Fruit fly (Drosophila melanogaster) whole organism, embryonic: Measurements from ENCODE around the gene CG5892.

ENCODE experiments used
- Blimp-1 ChIP-seq: fragments of 200-800 bp; sonication (Bioruptor generic); optimal IDR thresholded peaks from 3 replicates; lab custom pipeline; 2018; ENCODE audit warnings: missing biosample characterization, missing genetic modification characterization, mild to moderate bottlenecking, moderate library complexity, missing genetic modification reagents
- CG10147 ChIP-seq: fragments of 200-800 bp; sonication (Bioruptor generic); optimal IDR thresholded peaks from 2 replicates; lab custom pipeline; 2019; ENCODE audit warnings: missing biosample characterization, mild to moderate bottlenecking, missing genetic modification characterization, moderate library complexity
- CG10366 ChIP-seq: fragments of 200-800 bp; sonication (Bioruptor generic); IDR thresholded peaks from 2 replicates; pipeline ENCODE4 v1.3.6; 2022; ENCODE audit warnings: missing biosample characterization, missing genetic modification characterization
- CG10462 ChIP-seq: fragments of 200-800 bp; sonication (Bioruptor generic); optimal IDR thresholded peaks from 2 replicates; lab custom pipeline; 2016; ENCODE audit warnings: missing biosample characterization, missing genetic modification characterization
- CG11695 ChIP-seq: fragments of 200-800 bp; sonication (Bioruptor generic); IDR thresholded peaks from 3 replicates; pipeline ENCODE4 v1.3.6; 2022; ENCODE audit warnings: missing biosample characterization, missing genetic modification characterization
- CG12219 ChIP-seq: fragments of 200-800 bp; sonication (Bioruptor generic); optimal IDR thresholded peaks from 3 replicates; lab custom pipeline; 2018; ENCODE audit warnings: missing biosample characterization, mild to moderate bottlenecking, missing genetic modification characterization
- CG13287 ChIP-seq: fragments of 200-800 bp; sonication (Bioruptor generic); IDR thresholded peaks from 2 replicates; pipeline ENCODE4 v1.3.6; 2022; ENCODE audit warnings: missing biosample characterization, missing genetic modification characterization; ENCODE audit not compliant: partially characterized antibody
- CG13894 ChIP-seq: fragments of 200-800 bp; sonication (Bioruptor generic); optimal IDR thresholded peaks from 3 replicates; lab custom pipeline; 2018; ENCODE audit warnings: missing biosample characterization, mild to moderate bottlenecking, missing genetic modification characterization, moderate library complexity
- CG15696 ChIP-seq: fragments of 200-800 bp; sonication (Bioruptor generic); optimal IDR thresholded peaks from 2 replicates; lab custom pipeline; 2019; ENCODE audit warnings: missing biosample characterization, mild to moderate bottlenecking, missing genetic modification characterization, moderate library complexity
- CG18619 ChIP-seq: fragments of 200-800 bp; sonication (Bioruptor generic); optimal IDR thresholded peaks from 3 replicates; lab custom pipeline; 2017; ENCODE audit warnings: missing biosample characterization, mild to moderate bottlenecking, missing genetic modification characterization
- CG3163 ChIP-seq: fragments of 200-800 bp; sonication (Bioruptor generic); optimal IDR thresholded peaks from 3 replicates; lab custom pipeline; 2016; ENCODE audit warnings: missing biosample characterization, missing genetic modification characterization
- CG3838 ChIP-seq: fragments of 200-800 bp; sonication (Bioruptor generic); optimal IDR thresholded peaks from 3 replicates; lab custom pipeline; 2016; ENCODE audit warnings: missing biosample characterization, missing genetic modification characterization
- CG6683 ChIP-seq: fragments of 200-800 bp; sonication (Bioruptor generic); optimal IDR thresholded peaks from 2 replicates; lab custom pipeline; 2017; ENCODE audit warnings: missing biosample characterization, mild to moderate bottlenecking, missing genetic modification characterization, missing genetic modification reagents
- CG7839 ChIP-seq: fragments of 200-800 bp; sonication (Bioruptor generic); optimal IDR thresholded peaks from 3 replicates; lab custom pipeline; 2018; ENCODE audit warnings: missing biosample characterization, mild to moderate bottlenecking, missing genetic modification characterization, moderate library complexity
- CG8281 ChIP-seq: fragments of 200-800 bp; sonication (Bioruptor generic); optimal IDR thresholded peaks from 2 replicates; lab custom pipeline; 2018; ENCODE audit warnings: missing biosample characterization, mild to moderate bottlenecking, missing genetic modification characterization, moderate library complexity
- CG9215 ChIP-seq: fragments of 200-800 bp; sonication (Bioruptor generic); IDR thresholded peaks from 2 replicates; pipeline ENCODE4 v1.3.6; 2022; ENCODE audit warnings: missing biosample characterization, missing genetic modification characterization
- CHES-1-like ChIP-seq: fragments of 200-800 bp; sonication (Bioruptor generic); optimal IDR thresholded peaks from 2 replicates; lab custom pipeline; 2016; ENCODE audit warnings: missing biosample characterization, missing genetic modification characterization
- CoRest ChIP-seq: fragments of 200-800 bp; sonication (Bioruptor generic); optimal IDR thresholded peaks from 3 replicates; lab custom pipeline; 2018; ENCODE audit warnings: missing biosample characterization, mild to moderate bottlenecking, missing genetic modification characterization, moderate library complexity
- D19B ChIP-seq: fragments of 200-800 bp; sonication (Bioruptor generic); optimal IDR thresholded peaks from 2 replicates; lab custom pipeline; 2017; ENCODE audit warnings: missing biosample characterization, mild to moderate bottlenecking, missing genetic modification characterization
- Dref ChIP-seq: fragments of 200-800 bp; sonication (Bioruptor generic); IDR thresholded peaks from 2 replicates; pipeline ENCODE4 v1.3.6; 2022; ENCODE audit warnings: missing biosample characterization, missing genetic modification characterization
- E2f2 ChIP-seq: fragments of 200-800 bp; sonication (Bioruptor generic); IDR thresholded peaks from 2 replicates; pipeline ENCODE4 v1.3.6; 2022; ENCODE audit warnings: missing biosample characterization, missing genetic modification characterization
- Gug ChIP-seq: fragments of 200-800 bp; sonication (Bioruptor generic); IDR thresholded peaks from 4 replicates; pipeline ENCODE4 v1.3.6; 2022; ENCODE audit warnings: missing biosample characterization, missing genetic modification characterization
- HLH4C ChIP-seq: fragments of 200-800 bp; sonication (Bioruptor generic); IDR thresholded peaks from 3 replicates; pipeline ENCODE4 v1.3.6; 2022; ENCODE audit warnings: missing biosample characterization, missing genetic modification characterization; ENCODE audit not compliant: partially characterized antibody
- Mad ChIP-seq: fragments of 200-800 bp; sonication (Bioruptor generic); optimal IDR thresholded peaks from 2 replicates; lab custom pipeline; 2016; ENCODE audit warnings: missing biosample characterization, missing genetic modification characterization
- Sry-δ ChIP-seq: fragments of 200-800 bp; sonication (Bioruptor generic); optimal IDR thresholded peaks from 2 replicates; lab custom pipeline; 2016; ENCODE audit warnings: missing biosample characterization, missing genetic modification characterization
- ara ChIP-seq: fragments of 200-800 bp; sonication (Bioruptor generic); IDR thresholded peaks from 2 replicates; pipeline ENCODE4 v1.3.6; 2022; ENCODE audit warnings: missing biosample characterization, missing genetic modification characterization
- ase ChIP-seq: fragments of 200-800 bp; sonication (Bioruptor generic); IDR thresholded peaks from 3 replicates; pipeline ENCODE4 v1.3.6; 2022; ENCODE audit warnings: missing biosample characterization, missing genetic modification characterization
- chn ChIP-seq: fragments of 200-800 bp; sonication (Bioruptor generic); optimal IDR thresholded peaks from 2 replicates; lab custom pipeline; 2016; ENCODE audit warnings: missing biosample characterization, missing genetic modification characterization
- ci ChIP-seq: fragments of 200-800 bp; sonication (Bioruptor generic); IDR thresholded peaks from 3 replicates; pipeline ENCODE4 v1.3.6; 2022; ENCODE audit warnings: missing biosample characterization, missing genetic modification characterization
- dimm ChIP-seq: fragments of 200-800 bp; sonication (Bioruptor generic); IDR thresholded peaks from 2 replicates; pipeline ENCODE4 v1.3.6; 2022; ENCODE audit warnings: missing biosample characterization, missing genetic modification characterization
- dm ChIP-seq: fragments of 200-800 bp; sonication (Bioruptor generic); optimal IDR thresholded peaks from 3 replicates; lab custom pipeline; 2016; ENCODE audit warnings: missing biosample characterization, missing genetic modification characterization
- ems ChIP-seq: fragments of 200-800 bp; sonication (Bioruptor generic); optimal IDR thresholded peaks from 3 replicates; lab custom pipeline; 2016; ENCODE audit warnings: missing biosample characterization, missing genetic modification characterization
- esg ChIP-seq: fragments of 200-800 bp; sonication (Bioruptor generic); conservative IDR thresholded peaks from 2 replicates; pipeline ENCODE4 v1.3.6; 2022; ENCODE audit warnings: missing biosample characterization, missing genetic modification characterization
- eve ChIP-seq, 2 experiments: fragments of >200 bp; optimal IDR thresholded peaks; 2 replicates each; lab custom pipeline; 2017; ENCODE audit warnings: missing biosample characterization in 2 of 2, missing genetic modification characterization in 2 of 2
- gce ChIP-seq: fragments of 200-800 bp; sonication (Bioruptor generic); IDR thresholded peaks from 3 replicates; pipeline ENCODE4 v1.3.6; 2022; ENCODE audit warnings: missing biosample characterization, missing genetic modification characterization
- gem ChIP-seq: fragments of 200-800 bp; sonication (Bioruptor generic); optimal IDR thresholded peaks from 2 replicates; lab custom pipeline; 2019; ENCODE audit warnings: missing biosample characterization, mild to moderate bottlenecking, missing genetic modification characterization, moderate library complexity
- h ChIP-seq: fragments of >200 bp; optimal IDR thresholded peaks from 2 replicates; lab custom pipeline; 2017
- hbn ChIP-seq: fragments of 200-800 bp; sonication (Bioruptor generic); IDR thresholded peaks from 2 replicates; pipeline ENCODE4 v1.3.6; 2022; ENCODE audit warnings: missing biosample characterization, missing genetic modification characterization; ENCODE audit not compliant: partially characterized antibody
- hth ChIP-seq: fragments of >200 bp; optimal IDR thresholded peaks from 2 replicates; lab custom pipeline; 2017; ENCODE audit warnings: inconsistent platforms
- kah ChIP-seq: fragments of 200-800 bp; sonication (Bioruptor generic); optimal IDR thresholded peaks from 2 replicates; lab custom pipeline; 2018; ENCODE audit warnings: missing biosample characterization, mild to moderate bottlenecking, missing genetic modification characterization
- klu ChIP-seq: fragments of 200-800 bp; sonication (Bioruptor generic); IDR thresholded peaks from 2 replicates; pipeline ENCODE4 v1.3.6; 2022; ENCODE audit warnings: missing biosample characterization, missing genetic modification characterization
- lilli ChIP-seq: fragments of 200-800 bp; sonication (Bioruptor generic); optimal IDR thresholded peaks from 3 replicates; lab custom pipeline; 2016; ENCODE audit warnings: missing biosample characterization, missing genetic modification characterization
- mirr ChIP-seq: fragments of 200-800 bp; sonication (Bioruptor generic); optimal IDR thresholded peaks from 3 replicates; lab custom pipeline; 2018; ENCODE audit warnings: missing biosample characterization, mild to moderate bottlenecking, missing genetic modification characterization
- odd ChIP-seq: fragments of 200-800 bp; sonication (Bioruptor generic); optimal IDR thresholded peaks from 2 replicates; lab custom pipeline; 2017; ENCODE audit warnings: missing biosample characterization, mild to moderate bottlenecking, missing genetic modification characterization
- p53 ChIP-seq: fragments of 200-800 bp; sonication (Bioruptor generic); optimal IDR thresholded peaks from 2 replicates; lab custom pipeline; 2016; ENCODE audit warnings: missing biosample characterization, missing genetic modification characterization
- peb ChIP-seq: fragments of 200-800 bp; sonication (Bioruptor generic); IDR thresholded peaks from 2 replicates; pipeline ENCODE4 v1.3.6; 2022; ENCODE audit warnings: missing biosample characterization, missing genetic modification characterization
- phol ChIP-seq: fragments of 200-800 bp; sonication (Bioruptor generic); optimal IDR thresholded peaks from 3 replicates; lab custom pipeline; 2018; ENCODE audit warnings: missing biosample characterization, mild to moderate bottlenecking, missing genetic modification characterization, moderate library complexity
- ranshi ChIP-seq: fragments of 200-800 bp; sonication (Bioruptor generic); IDR thresholded peaks from 2 replicates; pipeline ENCODE4 v1.3.6; 2022; ENCODE audit warnings: missing biosample characterization, missing genetic modification characterization
- ro ChIP-seq: fragments of 200-800 bp; sonication (Bioruptor generic); IDR thresholded peaks from 2 replicates; pipeline ENCODE4 v1.3.6; 2022; ENCODE audit warnings: missing biosample characterization, missing genetic modification characterization
- slbo ChIP-seq: fragments of 200-800 bp; sonication (Bioruptor generic); IDR thresholded peaks from 2 replicates; pipeline ENCODE4 v1.3.6; 2022; ENCODE audit warnings: missing biosample characterization, missing genetic modification characterization
- vfl ChIP-seq: fragments of 200-800 bp; sonication (Bioruptor generic); optimal IDR thresholded peaks from 2 replicates; lab custom pipeline; 2016; ENCODE audit warnings: missing biosample characterization, missing genetic modification characterization
- vvl ChIP-seq: fragments of 200-800 bp; sonication (Bioruptor generic); IDR thresholded peaks from 2 replicates; pipeline ENCODE4 v1.3.6; 2022; ENCODE audit warnings: missing biosample characterization, missing genetic modification characterization
- wek ChIP-seq: fragments of 200-800 bp; sonication (Bioruptor generic); optimal IDR thresholded peaks from 3 replicates; lab custom pipeline; 2018; ENCODE audit warnings: missing biosample characterization, mild to moderate bottlenecking, missing genetic modification characterization, moderate library complexity

CG5892 gene

DNA sequence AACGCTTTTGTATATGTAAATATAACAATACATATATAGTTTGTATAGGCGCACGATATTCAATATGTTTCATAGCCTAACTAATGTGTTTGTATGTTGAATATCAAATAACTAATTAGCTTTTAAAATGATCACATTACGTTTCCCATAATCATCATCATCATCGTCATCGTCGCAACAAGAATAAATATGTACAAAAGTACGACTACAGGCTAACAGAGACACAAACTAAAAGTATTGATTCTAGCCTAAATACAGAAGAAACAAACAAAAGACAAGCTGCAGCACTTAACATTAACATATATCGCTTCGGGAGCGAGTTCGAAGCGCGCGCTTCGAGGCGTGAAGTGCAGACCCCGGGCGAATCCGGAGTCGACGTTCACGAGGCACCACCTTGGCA, 28.8 kb downstream of the CG5892 start (continued):
- TF ChIP-seq hbn (GFP tag; lab: Robert Waterston, UW) (no peak), eve (GFP tag; optimal IDR thresholded peaks at IDR 0.05; lab: Kevin White, UChicago) (no peak), wek (GFP tag; lab: Kevin White, UChicago) (peak; percentile 53), chn (GFP tag; lab: Kevin White, UChicago) (no peak), vfl (GFP tag; lab: Kevin White, UChicago) (no peak), CG7839 (no peak), ems (GFP tag; lab: Kevin White, UChicago) (no peak), HLH4C (GFP tag; lab: Robert Waterston, UW) (no peak), ranshi (GFP tag; lab: Robert Waterston, UW) (0 out of 2 replicates have a peak, but pooled peaks have one; percentile 17), ci (0 out of 3 replicates have a peak, but pooled peaks have one; percentile 22), CG15696 (no peak), CG3838 (peak; percentile 26), odd (peak; percentile 25), CG11695 (0 out of 3 replicates have a peak, but pooled peaks have one; percentile 37), h (lab: Kevin White, UChicago) (no peak), phol (tag; lab: Kevin White, UChicago) (no peak), CG8281 (peak; percentile 32), Blimp-1 (GFP tag; lab: Kevin White, UChicago) (peak; percentile 36), CG9215 (GFP tag; lab: Robert Waterston, UW) (no peak), Gug (GFP tag; lab: Robert Waterston, UW) (no peak), dimm (GFP tag; lab: Robert Waterston, UW) (no peak), CG6683 (GFP tag; lab: Kevin White, UChicago) (no peak), CG18619 (GFP tag; lab: Kevin White, UChicago) (peak; percentile 20), CG13287 (GFP tag; lab: Robert Waterston, UW) (no peak), CoRest (tag; lab: Kevin White, UChicago) (peak; percentile 10), CG10462 (no peak), E2f2 (GFP tag; lab: Robert Waterston, UW) (no peak), CG13894 (tag; lab: Kevin White, UChicago) (no peak), Dref (no peak), CHES-1-like (GFP tag; lab: Kevin White, UChicago) (no peak), ro (GFP tag; lab: Robert Waterston, UW) (no peak), hth (lab: Kevin White, UChicago) (no peak), CG10147 (GFP tag; lab: Kevin White, UChicago) (no peak), vvl (peak; percentile 25; the same call in 1 of the 2 replicates), ase (GFP tag; lab: Robert Waterston, UW) (no peak), CG12219 (peak; percentile 35), slbo (no peak), lilli (GFP tag; lab: Kevin White, UChicago) (no peak), p53 (GFP tag; lab: Kevin White, UChicago) (no peak), CG10366 (GFP tag; lab: Robert Waterston, UW) (no peak), CG3163 (GFP tag; lab: Kevin White, UChicago) (no peak), ara (GFP tag; lab: Robert Waterston, UW) (no peak), Mad (no peak), peb (GFP tag; lab: Robert Waterston, UW) (no peak), esg (no peak), Sry-δ (GFP tag; lab: Kevin White, UChicago) (no peak), dm (no peak), gce (GFP tag; lab: Robert Waterston, UW) (no peak), kah (GFP tag; lab: Kevin White, UChicago) (no peak), klu (GFP tag; lab: Robert Waterston, UW) (no peak), gem (peak; percentile 35), D19B (no peak), mirr (GFP tag; lab: Kevin White, UChicago) (peak; percentile 62)
